Fruit fly (Drosophila melanogaster): ENCODE data around the gene 14-3-3epsilon.

DNA sequence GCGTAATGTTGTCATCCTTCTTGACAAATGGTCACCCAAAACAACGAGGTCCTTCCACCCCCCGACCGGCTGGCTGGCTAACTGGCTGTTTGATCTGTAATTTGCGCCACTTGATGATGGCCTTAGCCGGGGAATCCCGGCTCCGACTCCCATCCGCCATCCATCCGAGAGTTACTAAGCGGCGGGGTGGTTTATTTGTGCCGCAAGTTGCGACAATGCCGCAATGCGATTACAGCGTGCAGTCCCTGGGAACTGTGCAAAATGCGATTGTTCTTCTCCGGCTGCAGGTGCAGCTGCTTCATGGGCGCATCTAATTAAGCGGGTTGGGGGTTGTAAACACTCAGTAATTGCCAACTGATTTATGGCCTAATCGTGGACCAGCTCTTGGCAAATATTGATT, 17.7 kb downstream of the 14-3-3epsilon start:
- TF ChIP-seq CG8632 (GFP tag; optimal IDR thresholded peaks at IDR 0.05), result no peak
- TF ChIP-seq OdsH (GFP tag; optimal IDR thresholded peaks at IDR 0.05), result no peak
- TF ChIP-seq CG6854 (GFP tag; optimal IDR thresholded peaks at IDR 0.05), result no peak
- TF ChIP-seq cyc (GFP tag; optimal IDR thresholded peaks at IDR 0.05), result no peak
- no peak for TF ChIP-seq Hr39 (GFP tag; optimal IDR thresholded peaks at IDR 0.05)
- TF ChIP-seq CG10631 (GFP tag; optimal IDR thresholded peaks at IDR 0.05), result no peak

Measured in whole organism, prepupa.